Worm (Caenorhabditis elegans) whole organism, L4 larva: ENCODE data around the gene acs-9.

Experiments used
- fkh-10 ChIP-seq: fragments of 150-350 bp; optimal IDR thresholded peaks from 2 replicates; lab custom pipeline; 2014; ENCODE audit warnings: missing biosample characterization, missing genetic modification reagents, missing genetic modification characterization
- lin-39 ChIP-seq: fragments of 150-350 bp; optimal IDR thresholded peaks from 2 replicates; lab custom pipeline; 2014; ENCODE audit warnings: missing biosample characterization, missing genetic modification reagents, missing genetic modification characterization

ce11 chrX:16844924-16845323, 35.4 kb downstream of the acs-9 start, which contains the start of gene F41G4.8:
- TF ChIP-seq fkh-10 = no peak
- no peak for TF ChIP-seq lin-39 (tag; lab: Kevin White, UChicago)
